Worm (Caenorhabditis elegans): ENCODE results near the gene mrps-24.

DNA sequence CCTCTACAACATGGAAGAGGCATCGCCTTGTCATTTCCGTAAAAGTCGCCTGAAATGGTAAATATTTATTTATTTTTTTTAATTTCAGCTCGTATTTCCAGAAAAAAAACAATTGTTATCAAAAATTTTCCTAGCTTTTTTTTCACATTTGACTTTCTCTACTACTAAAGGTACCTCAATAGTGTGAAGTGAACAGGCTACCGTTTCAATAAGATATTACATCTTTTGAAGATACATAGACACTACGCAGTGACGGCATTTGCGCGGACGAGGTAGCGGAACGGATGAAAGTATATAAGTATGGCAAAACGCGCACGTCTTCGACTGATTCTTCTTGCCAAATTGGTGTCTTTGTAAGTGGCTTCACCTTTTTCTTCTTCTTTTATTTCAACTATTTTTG is 43.3 kb downstream of the mrps-24 start, which contains the start of gene col-14:
- TF ChIP-seq ceh-44 (GFP tag; IDR thresholded peaks at IDR 0.05) (no peak), F44E2.7 (GFP tag; IDR thresholded peaks at IDR 0.05) (no peak)

Measured in whole organism, L4 larva.